Worm (Caenorhabditis elegans) whole organism, L4/young adult: ENCODE data around the gene Y22D7AR.3.

Experiments used
- W03F9.2 ChIP-seq: fragments of 150-350 bp; optimal IDR thresholded peaks from 2 replicates; lab custom pipeline; 2014; ENCODE audit warnings: missing biosample characterization, missing genetic modification characterization
- dao-5 ChIP-seq: sonication (generic microtip); optimal IDR thresholded peaks from 2 replicates; lab custom pipeline; 2016; ENCODE audit warnings: missing genotype, missing genetic modification characterization, moderate library complexity, missing compliant biosample characterization
- him-1 ChIP-seq: sonication (generic microtip); optimal IDR thresholded peaks from 2 replicates; lab custom pipeline; 2016; ENCODE audit warnings: missing genotype, missing genetic modification reagents, missing genetic modification characterization, missing compliant biosample characterization

Gene Y22D7AR.3

DNA sequence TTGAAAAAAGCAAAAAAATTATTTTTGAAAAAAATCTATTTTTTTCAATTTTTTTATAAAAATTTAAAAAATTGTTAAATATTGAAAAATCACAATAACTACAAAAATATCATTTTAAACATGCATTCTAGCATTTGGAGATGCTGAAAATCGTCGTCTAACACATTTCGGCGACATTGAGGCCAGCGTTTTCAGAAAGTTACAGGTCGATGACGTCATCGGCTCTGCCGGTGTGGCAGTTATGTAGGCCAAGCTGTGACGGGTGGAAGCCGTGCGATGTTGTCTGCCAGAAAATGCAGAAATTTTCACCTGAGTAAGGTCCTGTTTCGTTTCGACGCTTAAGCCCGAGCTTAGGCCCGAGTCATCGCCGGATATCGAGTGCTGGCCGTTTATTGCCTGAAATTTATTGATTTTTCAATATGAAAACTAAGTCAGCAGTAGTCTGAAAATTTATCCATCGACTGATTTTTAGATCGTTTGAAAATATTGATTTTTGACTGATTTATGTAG is at the start of gene Y22D7AR.3:
Gene Y22D7AR.3 (minus strand): TSS at position 51 of the 510 bp plus-strand sequence.
- no peak for TF ChIP-seq him-1 (tag; lab: Kevin White, UChicago)
- no peak for TF ChIP-seq dao-5 (tag; lab: Kevin White, UChicago)
- no peak for TF ChIP-seq W03F9.2 (tag; lab: Kevin White, UChicago)

DNA sequence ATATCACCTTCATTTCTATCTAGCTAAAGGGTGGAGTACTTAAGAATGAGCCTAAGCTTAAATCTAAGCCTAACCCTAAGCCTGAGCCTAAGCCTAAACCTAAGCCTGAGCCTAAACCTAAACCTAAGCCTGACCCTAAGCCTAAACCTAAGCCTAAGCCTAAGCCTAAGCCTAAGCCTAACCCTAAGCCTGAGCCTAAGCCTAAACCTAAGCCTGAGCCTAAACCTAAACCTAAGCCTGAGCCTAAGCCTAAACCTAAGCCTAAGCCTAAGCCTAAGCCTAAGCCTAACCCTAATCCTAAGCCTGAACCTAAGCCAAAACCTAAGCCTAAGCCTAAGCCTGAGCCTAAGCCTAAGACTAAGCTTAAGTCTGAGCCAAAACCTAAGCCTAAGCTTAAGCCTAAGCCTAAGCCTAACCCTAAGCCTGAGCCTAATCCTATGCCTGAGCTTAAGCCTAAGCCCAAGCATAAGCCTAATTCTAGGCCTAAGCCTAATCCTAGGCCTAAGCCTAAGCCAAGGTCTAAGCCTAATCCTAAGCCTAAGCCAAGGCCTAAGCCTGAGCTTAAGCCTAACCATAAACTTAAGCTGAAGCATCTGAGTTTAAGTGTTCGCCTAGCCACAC is 48.5 kb upstream of the Y22D7AR.3 start:
- no peak for TF ChIP-seq dao-5 (tag; lab: Kevin White, UChicago)
- TF ChIP-seq W03F9.2 (tag; lab: Kevin White, UChicago) = no peak
- TF ChIP-seq him-1 (tag; lab: Kevin White, UChicago) = no peak

DNA sequence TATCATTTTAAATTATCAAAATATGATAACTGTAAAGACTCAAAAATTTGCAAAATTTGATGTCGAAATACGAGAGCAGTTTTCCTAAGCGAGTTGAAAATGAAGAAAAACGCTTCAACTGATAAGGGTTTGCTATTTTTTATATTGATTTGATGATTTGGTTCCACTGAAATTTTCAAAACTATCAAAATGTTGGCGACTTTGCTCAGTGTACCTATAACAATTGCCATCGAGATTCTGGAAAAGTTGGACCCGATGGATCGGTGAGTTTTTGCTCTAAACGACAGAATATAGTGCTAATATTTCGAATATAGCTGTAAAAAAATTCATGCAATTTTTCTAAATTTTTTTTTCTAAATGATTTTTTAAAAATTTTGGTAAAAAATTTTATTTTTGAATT is 40.1 kb upstream of the Y22D7AR.3 start, which contains the start of the genes fbxa-13 and Y22D7AR.2:
Gene fbxa-13 (minus strand): TSS at position 101 of the 400 bp plus-strand sequence.
Gene Y22D7AR.2 (plus strand): TSS at position 148 of the 400 bp plus-strand sequence.
- no peak for TF ChIP-seq W03F9.2 (tag; lab: Kevin White, UChicago)
- no peak for TF ChIP-seq him-1 (tag; lab: Kevin White, UChicago)
- TF ChIP-seq dao-5 (tag; lab: Kevin White, UChicago) = no peak

DNA sequence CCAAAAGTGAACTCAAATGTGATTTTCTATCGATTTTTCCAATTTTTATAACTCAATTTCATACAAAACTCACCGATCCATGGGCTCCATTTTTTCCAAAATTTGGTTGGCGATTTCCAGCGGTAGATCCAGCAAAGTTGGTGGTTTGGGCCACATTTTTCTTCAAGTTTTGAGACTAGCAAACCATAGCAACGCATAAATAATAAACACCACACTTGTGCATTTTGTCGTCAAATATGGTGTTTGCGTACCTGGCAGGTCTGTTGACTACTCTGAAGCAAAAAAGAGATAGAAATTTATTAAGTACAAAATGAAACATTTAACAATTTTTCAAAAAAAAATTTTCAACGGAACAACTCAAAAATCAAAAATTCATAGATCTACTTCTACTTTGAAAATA is 39.7 kb upstream of the Y22D7AR.3 start:
- TF ChIP-seq him-1 (tag; lab: Kevin White, UChicago) = no peak
- TF ChIP-seq W03F9.2 (tag; lab: Kevin White, UChicago) = no peak
- no peak for TF ChIP-seq dao-5 (tag; lab: Kevin White, UChicago)

DNA sequence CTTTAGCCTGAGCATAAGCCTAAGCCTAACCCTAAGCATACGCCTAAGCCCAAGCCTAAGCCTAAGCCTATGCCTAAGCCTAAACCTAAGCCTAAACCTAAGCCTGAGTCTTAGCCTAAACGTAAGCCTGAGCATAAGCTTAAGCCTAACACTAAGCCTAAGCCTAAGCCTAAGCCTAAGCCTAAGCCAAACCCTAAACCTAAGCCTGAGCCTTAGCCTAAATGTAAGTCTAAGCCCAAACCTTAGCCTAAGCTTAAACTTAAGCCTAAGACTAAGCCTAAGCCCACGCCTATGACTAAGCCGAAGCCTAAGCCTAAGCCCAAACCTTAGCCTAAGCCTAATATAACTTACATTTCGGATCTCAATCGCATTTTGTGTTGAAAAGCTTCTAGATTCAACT is 38.4 kb upstream of the Y22D7AR.3 start:
- TF ChIP-seq dao-5 (tag; lab: Kevin White, UChicago) (no peak), him-1 (tag; lab: Kevin White, UChicago) (no peak), W03F9.2 (tag; lab: Kevin White, UChicago) (no peak)

DNA sequence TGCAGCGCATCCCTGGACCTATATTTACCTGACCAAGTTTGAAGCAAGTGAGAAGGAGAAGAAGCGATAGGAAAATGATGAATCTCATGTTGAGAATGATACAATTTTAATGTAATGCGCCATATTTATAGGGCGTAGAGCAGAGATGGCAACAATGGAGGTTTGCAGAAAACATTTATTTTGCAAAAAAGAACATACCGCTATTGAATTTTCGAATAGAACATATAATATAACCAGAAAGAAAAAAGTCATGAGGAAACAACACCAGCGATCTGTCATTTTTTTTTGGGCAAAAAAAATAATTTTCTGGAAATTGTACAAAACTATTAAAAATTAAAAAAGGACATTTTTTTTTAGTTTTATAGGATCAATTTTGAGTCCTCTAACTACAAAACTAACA is 36.7 kb upstream of the Y22D7AR.3 start, which contains the start of gene spex-3:
Gene spex-3 (minus strand): TSS at position 101 of the 400 bp plus-strand sequence.
- TF ChIP-seq W03F9.2 (tag; lab: Kevin White, UChicago) (no peak), dao-5 (tag; lab: Kevin White, UChicago) (no peak), him-1 (tag; lab: Kevin White, UChicago) (no peak)

DNA sequence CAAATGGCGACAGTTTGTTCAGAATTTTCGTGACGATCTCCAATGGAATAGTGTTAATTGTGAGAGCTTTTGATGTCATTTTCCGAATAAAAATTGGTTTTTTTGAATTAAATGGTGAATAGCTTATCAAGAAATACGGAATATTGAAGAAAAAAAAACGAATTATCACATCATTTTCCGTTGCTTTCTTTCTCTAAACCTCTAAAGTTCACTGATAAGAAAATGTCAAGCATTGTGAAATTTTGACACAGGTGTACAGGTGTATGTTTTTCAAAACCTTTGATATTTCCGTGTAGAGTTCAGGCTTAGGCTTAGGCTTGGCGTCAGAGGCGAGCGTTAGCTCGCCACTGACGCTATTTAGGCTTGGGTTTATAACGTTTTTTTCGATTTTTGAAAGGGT is 33.2 kb upstream of the Y22D7AR.3 start, which contains the start of gene fbxa-74:
Gene fbxa-74 (minus strand): TSS at position 145 of the 400 bp plus-strand sequence.
- TF ChIP-seq dao-5 (tag; lab: Kevin White, UChicago) = no peak
- TF ChIP-seq W03F9.2 (tag; lab: Kevin White, UChicago) = no peak
- TF ChIP-seq him-1 (tag; lab: Kevin White, UChicago) = no peak

DNA sequence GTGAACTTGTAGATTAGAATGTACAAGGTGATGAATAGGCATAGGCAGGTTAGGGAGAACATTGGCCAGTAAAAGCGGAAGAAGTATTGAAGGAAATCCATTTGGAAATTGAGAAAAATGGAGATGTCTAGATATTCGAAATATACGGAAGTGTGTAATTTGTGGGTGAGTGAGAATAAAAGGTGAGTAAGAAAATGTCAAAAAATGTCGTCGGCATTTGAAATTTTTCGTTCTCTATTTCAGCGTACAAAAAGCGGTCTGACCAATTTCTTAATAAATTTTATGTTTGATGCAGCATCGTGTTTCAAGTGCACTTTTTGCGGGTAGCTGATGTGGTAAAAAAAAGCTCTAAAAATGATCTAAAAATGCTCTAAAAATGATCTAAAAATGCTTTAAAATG is 29.4 kb upstream of the Y22D7AR.3 start, which contains the start of gene srd-64:
Gene srd-64 (minus strand): TSS at position 101 of the 400 bp plus-strand sequence.
- TF ChIP-seq him-1 (tag; lab: Kevin White, UChicago) (no peak), W03F9.2 (tag; lab: Kevin White, UChicago) (no peak), dao-5 (tag; lab: Kevin White, UChicago) (no peak)

DNA sequence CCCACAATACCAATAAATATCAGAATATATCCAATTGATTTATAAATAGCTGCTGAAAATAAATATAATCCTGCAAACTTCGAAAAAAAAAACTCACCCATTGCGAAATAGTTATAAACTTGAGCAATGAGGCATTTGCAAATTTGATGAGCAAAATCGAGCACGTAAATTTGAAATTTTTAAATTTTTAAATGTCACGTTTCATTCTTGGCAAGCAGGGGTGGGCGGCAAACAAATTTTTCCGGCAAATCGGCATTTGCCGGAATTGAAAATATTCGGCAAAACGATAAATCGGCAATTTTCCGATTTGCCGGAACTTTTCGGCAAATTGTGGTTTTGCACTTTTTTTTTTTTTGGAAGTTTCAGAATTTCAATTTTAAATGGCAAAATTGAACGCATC is 24.3 kb upstream of the Y22D7AR.3 start, which contains the start of gene Y22D7AR.14:
Gene Y22D7AR.14 (minus strand): TSS at position 101 of the 400 bp plus-strand sequence.
- TF ChIP-seq him-1 (tag; lab: Kevin White, UChicago) = no peak
- no peak for TF ChIP-seq dao-5 (tag; lab: Kevin White, UChicago)
- no peak for TF ChIP-seq W03F9.2 (tag; lab: Kevin White, UChicago)

DNA sequence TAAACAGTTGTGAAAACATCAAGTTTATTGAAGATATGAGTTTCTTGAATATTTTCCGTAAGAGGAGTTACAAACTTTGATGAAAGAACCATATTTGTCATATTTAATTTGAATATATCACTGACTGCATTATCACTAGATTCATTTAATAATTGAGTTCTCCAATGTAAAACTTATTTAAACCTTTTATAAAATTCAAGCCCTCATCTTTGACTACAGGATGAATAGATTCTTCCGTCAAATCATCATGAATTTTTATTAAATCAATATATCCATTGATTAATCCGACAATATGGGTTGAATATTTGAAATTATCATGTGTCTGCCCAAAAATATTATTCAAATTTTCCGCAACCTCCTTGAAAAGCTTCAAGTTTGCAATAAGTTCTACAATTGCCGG is 22.4 kb upstream of the Y22D7AR.3 start, which contains the start of gene Y22D7AR.7:
Gene Y22D7AR.7 (minus strand): TSS at position 101 of the 400 bp plus-strand sequence.
- TF ChIP-seq dao-5 (tag; lab: Kevin White, UChicago) = no peak
- no peak for TF ChIP-seq him-1 (tag; lab: Kevin White, UChicago)
- TF ChIP-seq W03F9.2 (tag; lab: Kevin White, UChicago) = no peak

DNA sequence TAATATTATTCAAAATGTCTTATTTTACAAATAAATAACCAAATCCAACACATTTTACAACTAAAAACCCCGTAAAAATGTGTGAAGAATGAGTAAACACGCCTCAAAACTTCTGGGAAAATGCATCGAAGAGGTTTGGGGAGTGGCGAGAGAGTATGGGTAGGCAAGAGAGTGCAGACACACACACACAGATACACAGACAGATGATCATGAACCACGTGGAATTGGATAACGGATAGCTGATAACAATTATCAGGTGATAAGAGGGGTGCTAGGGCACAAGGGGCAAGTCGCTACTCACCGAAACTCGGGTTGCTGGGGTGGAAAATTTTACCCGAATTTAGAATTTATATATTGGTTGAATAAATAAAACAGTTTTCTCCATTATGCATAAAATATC is 16.6 kb upstream of the Y22D7AR.3 start:
- TF ChIP-seq W03F9.2 (tag; lab: Kevin White, UChicago) (no peak), him-1 (tag; lab: Kevin White, UChicago) (no peak), dao-5 (tag; lab: Kevin White, UChicago) (no peak)

DNA sequence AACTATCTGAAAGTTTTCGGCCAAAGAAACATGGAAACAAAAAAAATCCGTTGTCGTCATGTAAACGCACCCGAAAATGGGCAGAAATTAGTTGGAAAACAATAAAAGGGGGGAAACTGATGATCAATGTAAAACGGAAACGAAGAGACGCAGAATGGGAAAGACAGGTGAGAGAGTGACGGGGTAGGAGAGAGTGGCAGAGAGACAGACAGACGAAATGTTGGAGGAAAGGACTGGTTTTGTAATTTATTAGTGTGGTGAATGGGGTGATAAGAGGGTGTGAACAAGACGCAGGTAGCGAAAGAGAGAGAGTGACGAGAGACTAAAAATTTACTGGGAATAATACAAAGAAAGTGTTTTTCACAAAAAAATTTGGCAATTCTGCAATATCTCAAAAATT is 15.3 kb upstream of the Y22D7AR.3 start:
- TF ChIP-seq him-1 (tag; lab: Kevin White, UChicago) (no peak), dao-5 (tag; lab: Kevin White, UChicago) (no peak), W03F9.2 (tag; lab: Kevin White, UChicago) (no peak)

DNA sequence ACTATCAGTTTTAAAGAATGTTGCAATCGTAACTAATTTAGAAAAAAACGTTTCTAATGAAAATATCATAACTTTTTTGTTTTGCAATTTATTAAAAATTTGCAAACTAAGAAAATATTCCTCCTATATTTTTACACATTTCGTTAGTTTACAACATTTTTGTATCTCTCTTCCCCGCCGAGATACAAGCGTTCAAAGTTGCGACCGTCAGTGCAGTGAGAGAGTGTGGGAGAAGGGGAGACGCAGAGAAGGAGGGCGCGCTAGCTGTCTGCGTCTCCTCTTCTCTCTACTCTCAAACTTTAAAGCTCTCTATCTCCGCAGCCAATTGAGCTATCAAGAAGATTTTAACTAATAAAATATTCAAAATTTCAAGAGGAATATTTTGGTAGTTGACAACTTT is 14.7 kb upstream of the Y22D7AR.3 start:
- TF ChIP-seq W03F9.2 (tag; lab: Kevin White, UChicago) (no peak), him-1 (tag; lab: Kevin White, UChicago) (no peak), dao-5 (tag; lab: Kevin White, UChicago) (no peak)
